Worm (Caenorhabditis elegans) whole organism, young adult: ENCODE measurements around the gene kvs-1.

Experiments used
- hmg-1.2 ChIP-seq: fragments of 200-800 bp; sonication (Bioruptor generic); IDR thresholded peaks from 2 replicates; pipeline ENCODE4 v1.3.6; 2022; ENCODE audit warnings: missing genetic modification reagents, missing genetic modification characterization, missing compliant biosample characterization
- mcd-1 ChIP-seq: fragments of 200-800 bp; sonication (Bioruptor generic); IDR thresholded peaks from 2 replicates; pipeline ENCODE4 v1.3.6; 2022; ENCODE audit warnings: missing genetic modification reagents, missing genetic modification characterization, missing compliant biosample characterization
- zfh-2 ChIP-seq: fragments of 200-800 bp; sonication (Bioruptor generic); conservative IDR thresholded peaks from 2 replicates; pipeline ENCODE4 v1.3.6; 2022; ENCODE audit warnings: missing genetic modification reagents, missing genetic modification characterization, missing compliant biosample characterization

DNA sequence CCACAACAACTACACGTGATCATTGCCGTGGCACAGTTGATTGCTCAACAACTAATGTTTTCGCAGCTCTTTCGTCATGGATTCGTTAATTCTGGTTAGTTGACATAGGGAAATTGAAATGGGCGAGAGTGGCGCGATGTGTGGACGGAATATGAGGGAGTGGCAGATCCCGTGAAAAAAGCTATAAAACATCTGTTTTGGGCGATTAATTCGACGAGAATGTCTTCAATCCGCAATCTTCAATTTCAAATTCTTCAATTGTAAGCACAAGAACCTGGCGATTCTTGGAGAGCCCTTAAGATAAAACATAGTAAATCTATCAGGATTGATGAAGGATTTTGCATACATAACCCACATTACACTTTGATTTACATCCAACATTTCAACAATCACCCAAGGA, 13.6 kb upstream of the kvs-1 start:
- TF ChIP-seq mcd-1 (GFP tag; lab: Robert Waterston, UW) (no peak), hmg-1.2 (GFP tag; lab: Robert Waterston, UW) (no peak), zfh-2 (no peak)
